Fruit fly (Drosophila melanogaster) whole organism, embryonic: ENCODE data around the gene CG6790.

ENCODE experiments used
- CG11247 ChIP-seq: fragments of 200-800 bp; sonication (Bioruptor generic); IDR thresholded peaks from 2 replicates; pipeline ENCODE4 v1.3.6; 2022; ENCODE audit warnings: missing biosample characterization, missing genetic modification characterization
- CG11560 ChIP-seq: fragments of 200-800 bp; sonication (Bioruptor generic); IDR thresholded peaks from 3 replicates; pipeline ENCODE4 v1.3.6; 2022; ENCODE audit warnings: missing biosample characterization, missing genetic modification characterization
- CG12659 ChIP-seq: fragments of 200-800 bp; sonication (Bioruptor generic); optimal IDR thresholded peaks from 3 replicates; lab custom pipeline; 2017; ENCODE audit warnings: mild to moderate bottlenecking, missing biosample characterization, missing genetic modification reagents, missing genetic modification characterization
- CG13775 ChIP-seq: fragments of 200-800 bp; sonication (Bioruptor generic); optimal IDR thresholded peaks from 3 replicates; lab custom pipeline; 2017; ENCODE audit warnings: missing biosample characterization, mild to moderate bottlenecking, missing genetic modification characterization
- CG15514 ChIP-seq: fragments of 200-800 bp; sonication (Bioruptor generic); optimal IDR thresholded peaks from 3 replicates; lab custom pipeline; 2017; ENCODE audit warnings: missing biosample characterization, missing genetic modification characterization, mild to moderate bottlenecking, moderate library complexity, missing genetic modification reagents
- CG16815 ChIP-seq: fragments of 200-800 bp; sonication (Bioruptor generic); optimal IDR thresholded peaks from 3 replicates; lab custom pipeline; 2017; ENCODE audit warnings: missing biosample characterization, mild to moderate bottlenecking, missing genetic modification characterization
- CG17912 ChIP-seq: fragments of 200-800 bp; sonication (Bioruptor generic); optimal IDR thresholded peaks from 2 replicates; lab custom pipeline; 2018; ENCODE audit warnings: missing biosample characterization, mild to moderate bottlenecking, missing genetic modification characterization
- CG2129 ChIP-seq: fragments of 200-800 bp; sonication (Bioruptor generic); IDR thresholded peaks from 2 replicates; pipeline ENCODE4 v1.3.6; 2022; ENCODE audit warnings: missing biosample characterization, missing genetic modification characterization; ENCODE audit not compliant: partially characterized antibody
- CG2712 ChIP-seq: fragments of 200-800 bp; optimal IDR thresholded peaks from 3 replicates; lab custom pipeline; 2019; ENCODE audit warnings: missing biosample characterization, mild to moderate bottlenecking, missing genetic modification characterization, moderate library complexity
- CG32532 ChIP-seq: fragments of 200-800 bp; sonication (Bioruptor generic); IDR thresholded peaks from 2 replicates; pipeline ENCODE4 v1.3.6; 2022; ENCODE audit warnings: missing biosample characterization, missing genetic modification characterization
- CG32767 ChIP-seq: fragments of 200-800 bp; sonication (Bioruptor generic); IDR thresholded peaks from 2 replicates; pipeline ENCODE4 v1.3.6; 2022; ENCODE audit warnings: missing biosample characterization, missing genetic modification characterization
- CG32772 ChIP-seq: fragments of 200-800 bp; sonication (Bioruptor generic); IDR thresholded peaks from 2 replicates; pipeline ENCODE4 v1.3.6; 2022; ENCODE audit warnings: missing biosample characterization, missing genetic modification characterization
- CG3407 ChIP-seq: fragments of 200-800 bp; sonication (Bioruptor generic); optimal IDR thresholded peaks from 2 replicates; lab custom pipeline; 2018; ENCODE audit warnings: missing biosample characterization, mild to moderate bottlenecking, missing genetic modification characterization
- CG34376 ChIP-seq: fragments of 200-800 bp; sonication (Bioruptor generic); optimal IDR thresholded peaks from 2 replicates; lab custom pipeline; 2018; ENCODE audit warnings: missing biosample characterization, mild to moderate bottlenecking, missing genetic modification characterization
- CG3847 ChIP-seq: fragments of 200-800 bp; sonication (Bioruptor generic); IDR thresholded peaks from 2 replicates; pipeline ENCODE4 v1.3.6; 2022; ENCODE audit warnings: missing biosample characterization, missing genetic modification characterization
- CG4360 ChIP-seq: fragments of 200-800 bp; sonication (Bioruptor generic); IDR thresholded peaks from 2 replicates; pipeline ENCODE4 v1.3.6; 2022; ENCODE audit warnings: missing biosample characterization, missing genetic modification characterization
- CG6683 ChIP-seq: fragments of 200-800 bp; sonication (Bioruptor generic); optimal IDR thresholded peaks from 2 replicates; lab custom pipeline; 2017; ENCODE audit warnings: missing biosample characterization, mild to moderate bottlenecking, missing genetic modification characterization, missing genetic modification reagents
- CG6813 ChIP-seq: fragments of 200-800 bp; sonication (Bioruptor generic); optimal IDR thresholded peaks from 2 replicates; lab custom pipeline; 2017; ENCODE audit warnings: missing biosample characterization, missing genetic modification characterization, mild to moderate bottlenecking, moderate library complexity, missing genetic modification reagents
- CG9876 ChIP-seq: fragments of 200-800 bp; sonication (Bioruptor generic); optimal IDR thresholded peaks from 2 replicates; lab custom pipeline; 2016; ENCODE audit warnings: missing biosample characterization, missing genetic modification characterization
- CTCF ChIP-seq: fragments of 200-800 bp; sonication (Bioruptor generic); optimal IDR thresholded peaks from 2 replicates; lab custom pipeline; 2017; ENCODE audit warnings: missing biosample characterization, mild to moderate bottlenecking, missing genetic modification characterization, moderate library complexity
- Dad ChIP-seq: fragments of 200-800 bp; sonication (Bioruptor generic); optimal IDR thresholded peaks from 3 replicates; lab custom pipeline; 2016; ENCODE audit warnings: missing biosample characterization, missing genetic modification characterization
- Dek ChIP-seq: fragments of 200-800 bp; sonication (Bioruptor generic); optimal IDR thresholded peaks from 3 replicates; lab custom pipeline; 2019; ENCODE audit warnings: missing biosample characterization, mild to moderate bottlenecking, missing genetic modification characterization, moderate library complexity
- Dfd ChIP-seq, 2 experiments: fragments of >200 bp; optimal IDR thresholded peaks; 2 replicates each; lab custom pipeline; 2017; ENCODE audit warnings: missing biosample characterization in 2 of 2, missing genetic modification characterization in 2 of 2
- Eip74EF ChIP-seq, 2 experiments: fragments of 200-800 bp in 1 of 2; fragments of >200 bp in 1 of 2; sonication (Bioruptor generic) in 1 of 2; optimal IDR thresholded peaks; 2 replicates each; lab custom pipeline; 2017 to 2019; ENCODE audit warnings: missing biosample characterization in 2 of 2, missing genetic modification characterization in 2 of 2, mild to moderate bottlenecking in 1 of 2, moderate library complexity in 1 of 2
- Fer1 ChIP-seq: fragments of 200-800 bp; sonication (Bioruptor generic); optimal IDR thresholded peaks from 2 replicates; lab custom pipeline; 2017; ENCODE audit warnings: missing biosample characterization, mild to moderate bottlenecking, missing genetic modification characterization
- GATAe ChIP-seq: fragments of 200-800 bp; sonication (Bioruptor generic); conservative IDR thresholded peaks from 2 replicates; pipeline ENCODE4 v1.3.6; 2022; ENCODE audit warnings: missing biosample characterization, missing genetic modification characterization
- HmgZ ChIP-seq: fragments of 200-800 bp; sonication (Bioruptor generic); optimal IDR thresholded peaks from 2 replicates; lab custom pipeline; 2018; ENCODE audit warnings: missing biosample characterization, mild to moderate bottlenecking, missing genetic modification characterization
- Mad ChIP-seq: fragments of 200-800 bp; sonication (Bioruptor generic); optimal IDR thresholded peaks from 2 replicates; lab custom pipeline; 2016; ENCODE audit warnings: missing biosample characterization, missing genetic modification characterization
- Mes4 ChIP-seq: fragments of 200-800 bp; sonication (Bioruptor generic); optimal IDR thresholded peaks from 2 replicates; lab custom pipeline; 2016; ENCODE audit warnings: missing biosample characterization, missing genetic modification characterization
- Poxn ChIP-seq: fragments of 200-800 bp; sonication (Bioruptor generic); IDR thresholded peaks from 2 replicates; pipeline ENCODE4 v1.3.6; 2022; ENCODE audit warnings: missing biosample characterization, missing genetic modification characterization
- TFAM ChIP-seq: fragments of 200-800 bp; sonication (Bioruptor generic); optimal IDR thresholded peaks from 2 replicates; lab custom pipeline; 2017; ENCODE audit warnings: missing biosample characterization, missing genetic modification characterization, inconsistent platforms
- al ChIP-seq: fragments of 200-800 bp; sonication (Bioruptor generic); IDR thresholded peaks from 2 replicates; pipeline ENCODE4 v1.3.6; 2022; ENCODE audit warnings: missing biosample characterization, missing genetic modification characterization
- bigmax ChIP-seq: fragments of 200-800 bp; sonication (Bioruptor generic); optimal IDR thresholded peaks from 2 replicates; lab custom pipeline; 2018; ENCODE audit warnings: missing biosample characterization, mild to moderate bottlenecking, missing genetic modification characterization
- ci ChIP-seq: fragments of 200-800 bp; sonication (Bioruptor generic); IDR thresholded peaks from 3 replicates; pipeline ENCODE4 v1.3.6; 2022; ENCODE audit warnings: missing biosample characterization, missing genetic modification characterization
- danr ChIP-seq: fragments of 200-800 bp; sonication (Bioruptor generic); IDR thresholded peaks from 2 replicates; pipeline ENCODE4 v1.3.6; 2022; ENCODE audit warnings: missing biosample characterization, missing genetic modification characterization
- exex ChIP-seq: fragments of 200-800 bp; sonication (Bioruptor generic); optimal IDR thresholded peaks from 4 replicates; lab custom pipeline; 2018; ENCODE audit warnings: missing biosample characterization, mild to moderate bottlenecking, missing genetic modification characterization, moderate library complexity
- fd96Cb ChIP-seq: fragments of 200-800 bp; sonication (Bioruptor generic); optimal IDR thresholded peaks from 2 replicates; lab custom pipeline; 2018; ENCODE audit warnings: missing biosample characterization, mild to moderate bottlenecking, missing genetic modification characterization, moderate library complexity
- grn ChIP-seq: fragments of 200-800 bp; sonication (Bioruptor generic); optimal IDR thresholded peaks from 3 replicates; lab custom pipeline; 2017; ENCODE audit warnings: missing biosample characterization, missing genetic modification characterization
- jing ChIP-seq: fragments of 200-800 bp; sonication (Bioruptor generic); optimal IDR thresholded peaks from 2 replicates; lab custom pipeline; 2018; ENCODE audit warnings: missing biosample characterization, mild to moderate bottlenecking, missing genetic modification characterization
- kay ChIP-seq: fragments of 200-800 bp; sonication (Bioruptor generic); optimal IDR thresholded peaks from 2 replicates; lab custom pipeline; 2016; ENCODE audit warnings: missing biosample characterization, missing genetic modification characterization
- lbe ChIP-seq: fragments of 200-800 bp; sonication (Bioruptor generic); optimal IDR thresholded peaks from 2 replicates; lab custom pipeline; 2016; ENCODE audit warnings: missing biosample characterization, mild to moderate bottlenecking, missing genetic modification characterization
- mam ChIP-seq: fragments of 200-800 bp; sonication (Bioruptor generic); optimal IDR thresholded peaks from 3 replicates; lab custom pipeline; 2016; ENCODE audit warnings: missing biosample characterization, missing genetic modification characterization
- p53 ChIP-seq: fragments of 200-800 bp; sonication (Bioruptor generic); optimal IDR thresholded peaks from 2 replicates; lab custom pipeline; 2016; ENCODE audit warnings: missing biosample characterization, missing genetic modification characterization
- pfk ChIP-seq: fragments of 200-800 bp; sonication (Bioruptor generic); optimal IDR thresholded peaks from 2 replicates; lab custom pipeline; 2018; ENCODE audit warnings: missing biosample characterization, mild to moderate bottlenecking, missing genetic modification characterization, moderate library complexity
- rib ChIP-seq: fragments of 200-800 bp; sonication (Bioruptor generic); IDR thresholded peaks from 2 replicates; pipeline ENCODE4 v1.3.6; 2022; ENCODE audit warnings: missing biosample characterization, missing genetic modification characterization
- ro ChIP-seq: fragments of 200-800 bp; sonication (Bioruptor generic); IDR thresholded peaks from 2 replicates; pipeline ENCODE4 v1.3.6; 2022; ENCODE audit warnings: missing biosample characterization, missing genetic modification characterization
- run ChIP-seq: fragments of 200-800 bp; sonication (Bioruptor generic); optimal IDR thresholded peaks from 3 replicates; lab custom pipeline; 2018; ENCODE audit warnings: missing biosample characterization, mild to moderate bottlenecking, missing genetic modification characterization
- sens ChIP-seq: fragments of 200-800 bp; sonication (Bioruptor generic); peaks from one replicate; lab custom pipeline; 2016; ENCODE audit warnings: missing biosample characterization, missing genetic modification characterization
- slbo ChIP-seq: fragments of 200-800 bp; sonication (Bioruptor generic); IDR thresholded peaks from 2 replicates; pipeline ENCODE4 v1.3.6; 2022; ENCODE audit warnings: missing biosample characterization, missing genetic modification characterization
- zen ChIP-seq: fragments of 200-800 bp; sonication (Bioruptor generic); optimal IDR thresholded peaks from 3 replicates; lab custom pipeline; 2018; ENCODE audit warnings: missing biosample characterization, mild to moderate bottlenecking, missing genetic modification characterization, moderate library complexity

CG6790 gene

dm6 chr3R:11613252-11614036 lies 34.9 kb upstream of the CG6790 start (continued):
- TF ChIP-seq slbo (GFP tag; lab: Robert Waterston, UW) (peak; percentile 90), GATAe (GFP tag; lab: Robert Waterston, UW) (no peak), lbe (GFP tag; lab: Kevin White, UChicago) (no peak), Fer1 (GFP tag; lab: Kevin White, UChicago) (peak; percentile 43), CG3847 (GFP tag; lab: Robert Waterston, UW) (peak; percentile 67), Mes4 (GFP tag; lab: Kevin White, UChicago) (peak; percentile 61), p53 (GFP tag; lab: Kevin White, UChicago) (peak; percentile 46), grn (peak; percentile 20), kay (GFP tag; lab: Kevin White, UChicago) (no peak), CG6813 (peak; percentile 34), pfk (GFP tag; lab: Kevin White, UChicago) (no peak), Poxn (GFP tag; lab: Robert Waterston, UW) (no peak), CG6683 (GFP tag; lab: Kevin White, UChicago) (no peak), Dad (GFP tag; lab: Kevin White, UChicago) (peak; percentile 47), ci (GFP tag; lab: Robert Waterston, UW) (peak; percentile 68; the same call in 2 of the 3 replicates), CG32767 (GFP tag; lab: Robert Waterston, UW) (no peak), HmgZ (tag; lab: Kevin White, UChicago) (peak; percentile 75), sens (peak; percentile 82), rib (no peak), CG11560 (peak; percentile 56; the same call in 2 of the 3 replicates), CG3407 (GFP tag; lab: Kevin White, UChicago) (no peak), CG34376 (no peak), CTCF (GFP tag; lab: Kevin White, UChicago) (peak; percentile 100), CG4360 (GFP tag; lab: Robert Waterston, UW) (no peak), fd96Cb (peak; percentile 38), al (GFP tag; lab: Robert Waterston, UW) (no peak), danr (GFP tag; lab: Robert Waterston, UW) (peak; percentile 60), run (tag; lab: Kevin White, UChicago) (no peak), CG15514 (peak; percentile 27), CG32532 (GFP tag; lab: Robert Waterston, UW) (peak; percentile 89), CG2129 (GFP tag; lab: Robert Waterston, UW) (no peak), Mad (GFP tag; lab: Kevin White, UChicago) (peak; percentile 45), CG17912 (GFP tag; lab: Kevin White, UChicago) (no peak), zen (peak; percentile 79), mam (peak; percentile 62), jing (GFP tag; lab: Kevin White, UChicago) (no peak), CG11247 (GFP tag; lab: Robert Waterston, UW) (peak; percentile 89), CG12659 (GFP tag; lab: Kevin White, UChicago) (peak; percentile 43), CG9876 (peak; percentile 74), ro (no peak), CG2712 (peak; percentile 78), CG16815 (GFP tag; lab: Kevin White, UChicago) (peak; percentile 42), CG32772 (peak; percentile 74), CG13775 (peak; percentile 9), TFAM (GFP tag; lab: Kevin White, UChicago) (no peak), Dek (tag; lab: Kevin White, UChicago) (peak; percentile 56), Eip74EF (GFP tag; optimal IDR thresholded peaks at IDR 0.05; lab: Kevin White, UChicago) (peak in 1 of 2 experiments; percentile 51), exex (tag; lab: Kevin White, UChicago) (no peak), bigmax (GFP tag; lab: Kevin White, UChicago) (no peak), Dfd (GFP tag; optimal IDR thresholded peaks at IDR 0.05; lab: Kevin White, UChicago) (no peak)
